Worm (Caenorhabditis elegans): ENCODE measurements around the gene miro-1.

ce11 chrIV:4665079-4665478, 50.5 kb downstream of the miro-1 start, which contains the start of gene F29B9.1:
- TF ChIP-seq pes-1 (GFP tag; IDR thresholded peaks at IDR 0.05) (no peak), scrt-1 (GFP tag; IDR thresholded peaks at IDR 0.05) (no peak)
